Worm (Caenorhabditis elegans) whole organism, L1 larva: ENCODE measurements around the gene nas-19.
"Not testable (repeated sequence)": the region's sequence is repeated elsewhere in the genome, so short reads cannot be mapped to it uniquely, and the experiment has no call there.

Source experiments
- C04F5.9 ChIP-seq: sonication (generic microtip); optimal IDR thresholded peaks from 2 replicates; lab custom pipeline; 2016; ENCODE audit warnings: missing genetic modification characterization, missing compliant biosample characterization
- blmp-1 ChIP-seq: fragments of 150-350 bp; optimal IDR thresholded peaks from 2 replicates; lab custom pipeline; 2014; ENCODE audit warnings: missing biosample characterization, missing genetic modification characterization
- ceh-8 ChIP-seq: fragments of 200-800 bp; sonication (Bioruptor generic); optimal IDR thresholded peaks from 2 replicates; lab custom pipeline; 2018; ENCODE audit warnings: mild to moderate bottlenecking, missing genetic modification characterization, moderate library complexity, missing compliant biosample characterization
- ceh-82 ChIP-seq, 3 experiments: fragments of 150-350 bp in 1 of 3; sonication (generic microtip) in 2 of 3; optimal IDR thresholded peaks; 2 replicates each; lab custom pipeline; 2014 to 2017; ENCODE audit warnings: missing biosample characterization in 3 of 3, missing genetic modification characterization in 3 of 3
- ceh-88 ChIP-seq: fragments of 200-800 bp; sonication (Bioruptor generic); IDR thresholded peaks from 2 replicates; pipeline ENCODE4 v1.3.6; 2022; ENCODE audit warnings: missing genetic modification characterization, missing compliant biosample characterization
- ceh-90 ChIP-seq: sonication (generic microtip); optimal IDR thresholded peaks from 2 replicates; lab custom pipeline; 2016; ENCODE audit warnings: missing genetic modification characterization, missing compliant biosample characterization
- ces-1 ChIP-seq: fragments of 150-350 bp; optimal IDR thresholded peaks from 2 replicates; lab custom pipeline; 2014; ENCODE audit warnings: missing biosample characterization, missing genetic modification reagents, missing genetic modification characterization
- elt-2 ChIP-seq: sonication (generic microtip); optimal IDR thresholded peaks from 2 replicates; lab custom pipeline; 2016; ENCODE audit warnings: missing genetic modification characterization, mild to moderate bottlenecking, inconsistent platforms, missing compliant biosample characterization, missing genetic modification reagents
- ets-5 ChIP-seq: fragments of 200-800 bp; sonication (Bioruptor generic); IDR thresholded peaks from 2 replicates; pipeline ENCODE4 v1.3.6; 2022; ENCODE audit warnings: missing genetic modification characterization, missing compliant biosample characterization
- fkh-10 ChIP-seq: sonication (generic microtip); optimal IDR thresholded peaks from 2 replicates; lab custom pipeline; 2017; ENCODE audit warnings: missing biosample characterization, missing genetic modification reagents, missing genetic modification characterization
- fos-1 ChIP-seq: fragments of 150-350 bp; optimal IDR thresholded peaks from 2 replicates; lab custom pipeline; 2014; ENCODE audit warnings: missing biosample characterization, missing genetic modification characterization
- grh-1 ChIP-seq: fragments of 200-800 bp; sonication (Bioruptor generic); IDR thresholded peaks from 2 replicates; pipeline ENCODE4 v1.3.6; 2022; ENCODE audit warnings: missing genetic modification reagents, missing genetic modification characterization, missing compliant biosample characterization
- hlh-4 ChIP-seq: sonication (generic microtip); optimal IDR thresholded peaks from 2 replicates; lab custom pipeline; 2016; ENCODE audit warnings: mild to moderate bottlenecking, missing genetic modification characterization, missing compliant biosample characterization
- hpl-2 ChIP-seq: fragments of 150-350 bp; optimal IDR thresholded peaks from 2 replicates; lab custom pipeline; 2014; ENCODE audit warnings: missing biosample characterization, missing genetic modification reagents, missing genetic modification characterization
- irx-1 ChIP-seq: sonication (generic microtip); optimal IDR thresholded peaks from 2 replicates; lab custom pipeline; 2016; ENCODE audit warnings: missing genetic modification characterization, missing compliant biosample characterization
- isw-1 ChIP-seq: fragments of 200-800 bp; sonication (Bioruptor generic); IDR thresholded peaks from 2 replicates; pipeline ENCODE4 v1.3.6; 2022; ENCODE audit warnings: missing genetic modification characterization, missing compliant biosample characterization
- lin-13 ChIP-seq: fragments of 150-350 bp; optimal IDR thresholded peaks from 2 replicates; lab custom pipeline; 2014; ENCODE audit warnings: missing biosample characterization, missing genetic modification reagents, missing genetic modification characterization
- lin-14 ChIP-seq: fragments of 200-800 bp; sonication (Bioruptor generic); optimal IDR thresholded peaks from 2 replicates; lab custom pipeline; 2018; ENCODE audit warnings: mild to moderate bottlenecking, missing genetic modification characterization, moderate library complexity, missing compliant biosample characterization
- lin-15B ChIP-seq: fragments of 150-350 bp; sonication (generic microtip); optimal IDR thresholded peaks from 3 replicates; lab custom pipeline; 2014; ENCODE audit warnings: missing biosample characterization, missing genetic modification characterization
- lin-39 ChIP-seq: fragments of 150-350 bp; optimal IDR thresholded peaks from 2 replicates; lab custom pipeline; 2014; ENCODE audit warnings: missing biosample characterization, missing genetic modification reagents, missing genetic modification characterization
- lsy-2 ChIP-seq, 2 experiments: fragments of 150-350 bp; optimal IDR thresholded peaks; 2 replicates each; lab custom pipeline; 2014; ENCODE audit warnings: missing biosample characterization in 2 of 2, missing genetic modification characterization in 2 of 2
- mab-9 ChIP-seq: fragments of 200-800 bp; sonication (Bioruptor generic); IDR thresholded peaks from 2 replicates; pipeline ENCODE4 v1.3.6; 2022; ENCODE audit warnings: missing genetic modification reagents, missing genetic modification characterization, missing compliant biosample characterization
- mdl-1 ChIP-seq, 2 experiments: fragments of 150-350 bp; optimal IDR thresholded peaks; 2 replicates each; lab custom pipeline; 2014 to 2017; ENCODE audit warnings: missing biosample characterization in 2 of 2, missing genetic modification characterization in 2 of 2, inconsistent platforms in 1 of 2
- mef-2 ChIP-seq: fragments of 150-350 bp; optimal IDR thresholded peaks from 2 replicates; lab custom pipeline; 2014; ENCODE audit warnings: missing biosample characterization, missing genetic modification characterization
- nhr-12 ChIP-seq: sonication (generic microtip); optimal IDR thresholded peaks from 2 replicates; lab custom pipeline; 2017; ENCODE audit warnings: missing biosample characterization, missing genetic modification characterization
- nhr-47 ChIP-seq: sonication (generic microtip); optimal IDR thresholded peaks from 2 replicates; lab custom pipeline; 2016; ENCODE audit warnings: mild to moderate bottlenecking, missing genetic modification characterization, moderate library complexity, missing compliant biosample characterization
- nhr-76 ChIP-seq: sonication (generic microtip); optimal IDR thresholded peaks from 2 replicates; lab custom pipeline; 2017; ENCODE audit warnings: missing biosample characterization, missing genetic modification characterization
- nhr-90 ChIP-seq: sonication (generic microtip); optimal IDR thresholded peaks from 2 replicates; lab custom pipeline; 2016; ENCODE audit warnings: mild to moderate bottlenecking, missing genetic modification characterization, missing compliant biosample characterization; ENCODE audit not compliant: poor library complexity
- snpc-4 ChIP-seq: fragments of 150-350 bp; optimal IDR thresholded peaks from 2 replicates; lab custom pipeline; 2014; ENCODE audit warnings: missing biosample characterization, missing genetic modification characterization
- snu-23 ChIP-seq: sonication (generic microtip); optimal IDR thresholded peaks from 2 replicates; lab custom pipeline; 2016; ENCODE audit warnings: missing genetic modification characterization, missing compliant biosample characterization
- sox-4 ChIP-seq: sonication (generic microtip); optimal IDR thresholded peaks from 2 replicates; lab custom pipeline; 2016; ENCODE audit warnings: missing genetic modification characterization, missing compliant biosample characterization
- sptf-1 ChIP-seq: fragments of 150-350 bp; optimal IDR thresholded peaks from 2 replicates; lab custom pipeline; 2014; ENCODE audit warnings: missing biosample characterization, missing genetic modification characterization
- tlp-1 ChIP-seq: fragments of 150-350 bp; optimal IDR thresholded peaks from 2 replicates; lab custom pipeline; 2014; ENCODE audit warnings: missing biosample characterization, missing genetic modification characterization
- unc-30 ChIP-seq: sonication (generic microtip); optimal IDR thresholded peaks from 2 replicates; lab custom pipeline; 2017; ENCODE audit warnings: missing biosample characterization, missing genetic modification characterization
- vab-15 ChIP-seq: sonication (generic microtip); optimal IDR thresholded peaks from 2 replicates; lab custom pipeline; 2017; ENCODE audit warnings: missing genotype, mild to moderate bottlenecking, missing genetic modification characterization, missing compliant biosample characterization
- zag-1 ChIP-seq: fragments of 150-350 bp; optimal IDR thresholded peaks from 2 replicates; lab custom pipeline; 2014; ENCODE audit warnings: missing biosample characterization, missing genetic modification characterization
- ztf-11 ChIP-seq, 2 experiments: sonication (generic microtip); optimal IDR thresholded peaks; 2 replicates each; lab custom pipeline; 2016 to 2017; ENCODE audit warnings: missing genetic modification characterization in 2 of 2, missing biosample characterization in 1 of 2, missing compliant biosample characterization in 1 of 2

Gene nas-19

DNA sequence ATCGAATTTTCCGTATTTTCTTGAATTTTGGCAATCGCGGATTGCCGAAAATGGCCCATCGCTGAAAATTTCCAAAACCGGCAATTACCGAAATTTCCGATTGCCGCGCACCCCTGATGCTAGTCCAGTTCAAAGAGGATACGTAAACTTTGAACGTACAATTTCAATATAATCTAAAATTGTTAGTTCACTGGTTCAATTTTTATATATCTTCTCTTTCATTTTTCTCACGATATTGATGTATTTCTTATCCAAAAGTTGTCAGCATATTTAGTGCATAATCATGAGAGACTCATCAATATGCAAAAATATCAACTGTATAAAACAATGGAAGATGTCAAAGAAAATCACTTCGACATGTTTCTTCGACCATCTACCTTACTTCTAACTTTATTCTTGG, 3.9 kb downstream of the nas-19 start, which contains the start of gene nas-17:
nas-17 (plus strand) TSS at position 301 of the 400 bp plus-strand sequence.
- TF ChIP-seq ceh-82 (tag; optimal IDR thresholded peaks at IDR 0.05; lab: Kevin White, UChicago) (no peak), ztf-11 (tag; optimal IDR thresholded peaks at IDR 0.05; lab: Kevin White, UChicago) (no peak), ceh-8 (GFP tag; lab: Kevin White, UChicago) (no peak), ceh-88 (GFP tag; lab: Robert Waterston, UW) (no peak)

DNA sequence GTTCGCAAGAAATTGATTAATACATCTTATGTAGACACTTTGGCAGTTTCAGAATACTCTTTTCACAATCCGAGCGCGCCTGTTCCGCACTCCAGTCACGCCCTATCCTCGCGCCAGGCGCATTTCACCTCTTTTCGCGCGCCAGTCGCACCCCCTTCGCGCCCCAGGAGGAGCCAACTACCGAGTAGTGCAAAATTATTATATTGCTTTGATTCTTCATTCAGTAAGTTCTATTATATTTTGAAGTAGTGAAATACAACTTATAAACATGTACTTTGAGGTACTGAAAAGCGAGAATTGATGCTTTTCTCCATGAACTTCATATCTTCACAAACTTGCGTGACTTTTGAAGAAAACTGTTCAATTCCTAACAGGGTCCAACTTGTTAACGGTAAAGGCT, 6.4 kb downstream of the nas-19 start, which contains the start of gene nas-18:
nas-18 (plus strand) TSS at position 301 of the 400 bp plus-strand sequence.
- TF ChIP-seq snpc-4; lin-14 (GFP tag; lab: Kevin White, UChicago); lin-13 (GFP tag; lab: Kevin White, UChicago): not testable (repeated sequence)

DNA sequence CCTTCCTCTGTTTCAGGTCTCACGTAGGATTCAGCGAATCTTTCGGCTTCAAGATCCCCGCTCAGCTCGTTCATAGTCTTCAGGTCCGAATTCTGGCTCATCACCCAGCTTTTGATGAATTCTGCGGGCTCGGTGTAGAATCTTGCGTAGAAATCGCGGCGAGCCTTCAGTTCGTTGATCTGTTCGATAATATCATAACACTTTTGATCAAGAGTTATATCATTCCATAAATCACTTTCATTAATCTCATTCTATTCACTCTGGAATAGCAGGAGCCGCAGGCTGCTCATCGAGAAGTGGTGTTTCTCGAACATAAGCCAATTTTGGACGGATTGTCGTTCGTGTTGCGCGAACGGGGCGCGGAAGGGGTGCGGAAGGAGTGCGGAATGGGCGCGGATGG, 7.5 kb downstream of the nas-19 start, which contains the start of gene K03B8.4:
K03B8.4 (minus strand) TSS at position 101 of the 400 bp plus-strand sequence.
- not testable (repeated sequence) for TF ChIP-seq unc-30; ceh-8 (GFP tag; lab: Kevin White, UChicago); lin-39 (tag; lab: Kevin White, UChicago)

DNA sequence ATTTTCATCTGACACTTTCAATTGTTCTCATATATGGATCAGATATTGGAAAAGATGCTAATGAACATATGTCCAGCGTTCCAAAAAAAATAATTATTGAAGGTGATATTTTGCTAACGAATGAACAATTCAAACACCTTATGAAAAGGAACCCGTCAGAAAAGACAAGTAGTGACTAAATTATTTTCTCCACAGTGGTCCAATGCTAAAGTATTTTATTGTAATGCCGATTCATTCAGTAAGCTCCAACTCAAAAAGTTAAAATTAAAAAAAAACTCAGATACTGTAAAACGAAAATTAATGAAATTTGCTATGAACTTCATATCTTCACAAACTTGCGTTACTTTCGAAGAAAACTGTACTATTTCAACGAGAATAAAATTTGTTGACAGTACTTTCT, 10.5 kb downstream of the nas-19 start, which contains the start of gene nas-16:
nas-16 (plus strand) TSS at position 301 of the 400 bp plus-strand sequence.
- no peak for TF ChIP-seq fos-1 (tag; lab: Kevin White, UChicago)
- no peak for TF ChIP-seq grh-1 (GFP tag; lab: Robert Waterston, UW)
- no peak for TF ChIP-seq C04F5.9 (tag; lab: Kevin White, UChicago)
- TF ChIP-seq vab-15 (tag; lab: Kevin White, UChicago) = no peak
- TF ChIP-seq elt-2 = no peak
- no peak for TF ChIP-seq fkh-10
- no peak for TF ChIP-seq ceh-88 (GFP tag; lab: Robert Waterston, UW)
- TF ChIP-seq mef-2 = no peak
- no peak for TF ChIP-seq sox-4 (tag; lab: Kevin White, UChicago)
- no peak for TF ChIP-seq mdl-1 (tag; optimal IDR thresholded peaks at IDR 0.05; lab: Kevin White, UChicago)
- no peak for TF ChIP-seq lin-15B (tag; lab: Kevin White, UChicago)
- TF ChIP-seq nhr-90 = no peak

DNA sequence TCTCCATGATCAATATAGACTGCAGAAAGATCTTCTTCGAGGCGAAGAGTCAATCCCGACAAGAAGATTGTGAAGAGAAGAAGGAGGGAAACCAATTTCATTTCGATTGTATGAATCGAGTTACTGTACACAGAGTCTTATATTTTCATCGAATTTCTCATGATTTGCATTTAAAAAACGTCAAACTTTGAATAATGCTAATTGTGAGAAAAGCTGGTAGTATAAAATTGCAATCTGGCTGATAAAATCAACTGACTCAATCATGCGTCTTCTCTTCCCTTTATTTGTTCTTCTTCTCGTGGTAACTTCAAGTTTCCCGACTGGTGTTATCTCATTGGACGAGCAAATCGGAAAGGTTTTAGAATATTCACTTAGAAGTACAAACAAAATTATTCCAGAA, 12.1 kb downstream of the nas-19 start, which contains the start of the genes K03B8.11 and K03B8.14:
K03B8.11 (minus strand) TSS at position 101 of the 400 bp plus-strand sequence.
K03B8.14 (plus strand) TSS at position 110 of the 400 bp plus-strand sequence.
- no peak for TF ChIP-seq grh-1 (GFP tag; lab: Robert Waterston, UW)
- no peak for TF ChIP-seq nhr-76 (tag; lab: Kevin White, UChicago)
- TF ChIP-seq ceh-88 (GFP tag; lab: Robert Waterston, UW) = no peak
- no peak for TF ChIP-seq irx-1 (tag; lab: Kevin White, UChicago)
- TF ChIP-seq, all 84 proteins: peak for 0

DNA sequence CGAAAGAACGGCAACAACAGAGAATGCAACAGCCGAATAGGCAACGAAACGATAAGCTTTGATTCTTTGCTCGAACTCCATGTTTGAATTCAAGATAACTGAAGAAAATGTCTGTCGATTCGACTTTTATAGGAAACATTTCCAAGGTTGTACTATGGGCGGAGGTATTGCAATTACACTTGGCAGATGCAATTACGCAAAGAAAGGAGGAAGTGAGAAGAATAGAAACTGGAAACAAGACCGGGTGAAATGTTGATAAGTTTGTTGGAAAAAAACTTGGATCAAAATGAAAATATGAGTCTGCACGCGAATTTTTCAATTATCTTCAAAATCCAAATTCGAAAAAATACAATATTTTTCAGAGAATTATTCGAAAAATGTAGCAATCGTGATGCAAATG, 12.7 kb downstream of the nas-19 start, which contains the start of gene col-155:
col-155 (minus strand) TSS at position 101 of the 400 bp plus-strand sequence.
- TF ChIP-seq snu-23 (GFP tag; lab: Kevin White, UChicago) (no peak), snpc-4 (no peak), ceh-88 (GFP tag; lab: Robert Waterston, UW) (no peak), sox-4 (tag; lab: Kevin White, UChicago) (no peak), lin-13 (GFP tag; lab: Kevin White, UChicago) (no peak), ces-1 (GFP tag; lab: Kevin White, UChicago) (no peak), nhr-12 (tag; lab: Kevin White, UChicago) (no peak), hlh-4 (tag; lab: Kevin White, UChicago) (no peak)

DNA sequence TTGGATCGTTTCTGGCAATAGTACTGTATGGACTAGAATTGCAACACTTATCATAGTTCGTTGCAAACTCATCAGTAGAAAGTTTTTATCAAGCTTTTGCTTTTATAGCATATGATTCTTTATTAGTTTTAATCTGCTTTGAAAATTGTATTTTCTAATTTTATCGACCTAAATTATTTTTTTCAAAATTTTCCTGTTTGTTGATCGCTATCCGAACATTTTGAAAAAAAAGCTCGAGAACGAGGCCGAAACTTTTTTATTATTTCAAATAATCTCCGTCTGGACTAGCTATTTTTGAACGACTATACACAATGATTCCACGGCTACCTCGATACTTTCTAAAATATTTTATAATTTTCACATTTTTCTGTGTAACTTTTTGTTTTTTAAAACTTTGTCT, 16.1 kb downstream of the nas-19 start, which contains the start of gene F55C10.4:
F55C10.4 (plus strand) TSS at position 301 of the 400 bp plus-strand sequence.
- TF ChIP-seq nhr-76 (tag; lab: Kevin White, UChicago) (no peak), lsy-2 (tag; optimal IDR thresholded peaks at IDR 0.05; lab: Kevin White, UChicago) (no peak), hpl-2 (no peak), mab-9 (no peak), ceh-88 (GFP tag; lab: Robert Waterston, UW) (no peak), ceh-82 (tag; optimal IDR thresholded peaks at IDR 0.05; lab: Kevin White, UChicago) (no peak), isw-1 (GFP tag; lab: Robert Waterston, UW) (no peak), nhr-47 (no peak), zag-1 (no peak), lin-39 (tag; lab: Kevin White, UChicago) (no peak), blmp-1 (tag; lab: Kevin White, UChicago) (no peak), ceh-90 (tag; lab: Kevin White, UChicago) (no peak), ets-5 (GFP tag; lab: Robert Waterston, UW) (no peak), sptf-1 (tag; lab: Kevin White, UChicago) (no peak), grh-1 (GFP tag; lab: Robert Waterston, UW) (no peak), tlp-1 (no peak)
